Worm (Caenorhabditis elegans): ENCODE data around the gene memb-2.

DNA sequence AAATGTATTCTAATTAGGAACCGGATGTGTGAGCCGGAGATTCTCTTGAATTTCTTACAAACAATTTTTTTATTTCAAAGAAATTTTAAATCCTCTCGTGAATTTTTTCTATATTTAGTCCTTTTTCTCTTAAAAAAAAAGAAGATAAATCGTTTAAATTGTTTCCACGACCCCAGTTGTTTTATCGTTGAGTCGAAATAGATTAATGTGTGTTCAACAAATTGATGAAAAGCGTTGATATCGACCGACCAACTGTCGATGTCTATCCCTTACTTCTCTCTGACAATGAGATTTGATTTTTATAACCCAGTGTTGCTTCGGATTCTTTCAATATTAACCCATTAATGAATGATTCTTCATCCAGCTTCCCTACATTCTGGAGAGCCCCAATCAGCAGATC is 13.7 kb downstream of the memb-2 start, which contains the start of gene CD4.1:
- TF ChIP-seq flt-1 (GFP tag; IDR thresholded peaks at IDR 0.05) (no peak), B0310.2 (tag; optimal IDR thresholded peaks at IDR 0.05) (no peak), ama-1 (optimal IDR thresholded peaks at IDR 0.05) (no peak), pes-1 (GFP tag; IDR thresholded peaks at IDR 0.05) (no peak), F13C5.2 (tag; optimal IDR thresholded peaks at IDR 0.05) (no peak), sea-1 (GFP tag; conservative IDR thresholded peaks at IDR 0.05) (no peak), hmbx-1 (tag; optimal IDR thresholded peaks at IDR 0.05) (no peak), scrt-1 (GFP tag; IDR thresholded peaks at IDR 0.05) (no peak), tbx-37 (GFP tag; conservative IDR thresholded peaks at IDR 0.05) (no peak), ceh-13 (GFP tag; optimal IDR thresholded peaks at IDR 0.05) (no peak), tra-4 (tag; optimal IDR thresholded peaks at IDR 0.05) (no peak), tbx-11 (GFP tag; IDR thresholded peaks at IDR 0.05) (no peak), aly-1 (tag; optimal IDR thresholded peaks at IDR 0.05) (no peak), ceh-36 (tag; optimal IDR thresholded peaks at IDR 0.05) (no peak)
